Worm (Caenorhabditis elegans) whole organism, L4 larva: ENCODE measurements around the gene C06E1.11.

ENCODE experiments used
- D1046.2 ChIP-seq: fragments of 200-800 bp; sonication (Bioruptor generic); IDR thresholded peaks from 2 replicates; pipeline ENCODE4 v1.3.6; 2022; ENCODE audit warnings: missing genetic modification characterization, missing compliant biosample characterization
- F10B5.3 ChIP-seq: sonication (generic microtip); optimal IDR thresholded peaks from 2 replicates; lab custom pipeline; 2016; ENCODE audit warnings: mild to moderate bottlenecking, missing genetic modification characterization, missing compliant biosample characterization
- F37D6.2 ChIP-seq: sonication (generic microtip); optimal IDR thresholded peaks from 2 replicates; lab custom pipeline; 2016; ENCODE audit warnings: mild to moderate bottlenecking, missing genetic modification characterization, missing compliant biosample characterization
- F44E2.7 ChIP-seq: fragments of 200-800 bp; sonication (Bioruptor generic); IDR thresholded peaks from 2 replicates; pipeline ENCODE4 v2.1.2; 2022; ENCODE audit warnings: missing genetic modification characterization, missing compliant biosample characterization
- Y48G9A.11 ChIP-seq: fragments of 200-800 bp; sonication (Bioruptor generic); IDR thresholded peaks from 2 replicates; pipeline ENCODE4 v1.3.6; 2022; ENCODE audit warnings: missing genetic modification reagents, missing genetic modification characterization, missing compliant biosample characterization
- ZK546.5 ChIP-seq, 2 experiments: sonication (generic microtip); optimal IDR thresholded peaks; 2 replicates each; lab custom pipeline; 2017; ENCODE audit warnings: missing biosample characterization in 2 of 2, missing genetic modification characterization in 2 of 2
- aha-1 ChIP-seq: fragments of 150-350 bp; peaks from one replicate; lab custom pipeline; 2014; ENCODE audit warnings: missing biosample characterization, missing genetic modification characterization
- ceh-32 ChIP-seq: sonication (generic microtip); optimal IDR thresholded peaks from 2 replicates; lab custom pipeline; 2016; ENCODE audit warnings: mild to moderate bottlenecking, missing genetic modification characterization, missing compliant biosample characterization; ENCODE audit not compliant: poor library complexity
- ceh-82 ChIP-seq: sonication (generic microtip); optimal IDR thresholded peaks from 2 replicates; lab custom pipeline; 2017; ENCODE audit warnings: missing biosample characterization, missing genetic modification characterization
- ctbp-1 ChIP-seq: fragments of 200-800 bp; sonication (Bioruptor generic); IDR thresholded peaks from 2 replicates; pipeline ENCODE4 v1.3.6; 2022; ENCODE audit warnings: missing genetic modification reagents, missing genetic modification characterization, missing compliant biosample characterization
- daf-16 ChIP-seq, 3 experiments: sonication (generic microtip); optimal IDR thresholded peaks; 2 replicates each; lab custom pipeline; 2016 to 2017; ENCODE audit warnings: missing genetic modification characterization in 3 of 3, missing genetic modification reagents in 3 of 3, mild to moderate bottlenecking in 2 of 3, missing compliant biosample characterization in 2 of 3, missing biosample characterization in 1 of 3, moderate library complexity in 1 of 3
- dmd-6 ChIP-seq: fragments of 200-800 bp; sonication (Bioruptor generic); IDR thresholded peaks from 2 replicates; pipeline ENCODE4 v1.3.6; 2022; ENCODE audit warnings: missing genetic modification reagents, missing genetic modification characterization, missing compliant biosample characterization
- dmd-8 ChIP-seq: fragments of 200-800 bp; sonication (Bioruptor generic); IDR thresholded peaks from 2 replicates; pipeline ENCODE4 v1.3.6; 2022; ENCODE audit warnings: missing genetic modification characterization, missing compliant biosample characterization
- fos-1 ChIP-seq: fragments of 150-350 bp; optimal IDR thresholded peaks from 2 replicates; lab custom pipeline; 2014; ENCODE audit warnings: missing biosample characterization, missing genetic modification characterization
- hif-1 ChIP-seq, 2 experiments: sonication (generic microtip); optimal IDR thresholded peaks; 2 replicates each; lab custom pipeline; 2016 to 2017; ENCODE audit warnings: missing compliant biosample characterization in 2 of 2, missing genetic modification characterization in 2 of 2, missing genetic modification reagents in 2 of 2, missing genotype in 2 of 2, mild to moderate bottlenecking in 1 of 2
- hlh-11 ChIP-seq: fragments of 200-800 bp; sonication (Bioruptor generic); optimal IDR thresholded peaks from 2 replicates; lab custom pipeline; 2018; ENCODE audit warnings: mild to moderate bottlenecking, missing genetic modification characterization, missing compliant biosample characterization
- lsy-2 ChIP-seq, 2 experiments: fragments of 150-350 bp in 1 of 2; sonication (generic microtip) in 1 of 2; optimal IDR thresholded peaks; 2 replicates each; lab custom pipeline; 2014 to 2017; ENCODE audit warnings: missing biosample characterization in 2 of 2, missing genetic modification characterization in 2 of 2
- madf-5 ChIP-seq, 2 experiments: fragments of 200-800 bp; sonication (Bioruptor generic); IDR thresholded peaks; 2 replicates each; pipeline ENCODE4 v1.3.6; 2022; ENCODE audit warnings: missing compliant biosample characterization in 2 of 2, missing genetic modification characterization in 2 of 2
- nhr-10 ChIP-seq: fragments of 150-350 bp; optimal IDR thresholded peaks from 2 replicates; lab custom pipeline; 2014; ENCODE audit warnings: missing biosample characterization, missing genetic modification characterization
- nhr-111 ChIP-seq: fragments of 200-800 bp; sonication (Bioruptor generic); optimal IDR thresholded peaks from 2 replicates; lab custom pipeline; 2018; ENCODE audit warnings: mild to moderate bottlenecking, missing genetic modification characterization, missing compliant biosample characterization
- nhr-28 ChIP-seq: fragments of 150-350 bp; optimal IDR thresholded peaks from 2 replicates; lab custom pipeline; 2014; ENCODE audit warnings: missing biosample characterization, missing genetic modification characterization
- nhr-41 ChIP-seq: fragments of 200-800 bp; sonication (Bioruptor generic); IDR thresholded peaks from 2 replicates; pipeline ENCODE4 v1.3.6; 2022; ENCODE audit warnings: missing genetic modification reagents, missing genetic modification characterization, missing compliant biosample characterization
- nhr-42 ChIP-seq: fragments of 200-800 bp; sonication (Bioruptor generic); IDR thresholded peaks from 2 replicates; pipeline ENCODE4 v1.3.6; 2022; ENCODE audit warnings: missing genetic modification characterization, missing compliant biosample characterization
- nhr-48 ChIP-seq: sonication (generic microtip); optimal IDR thresholded peaks from 2 replicates; lab custom pipeline; 2016; ENCODE audit warnings: mild to moderate bottlenecking, missing genetic modification characterization, missing compliant biosample characterization
- pha-4 ChIP-seq, 2 experiments: fragments of 150-350 bp in 1 of 2; fragments of 200-800 bp in 1 of 2; sonication (Bioruptor generic) in 1 of 2; IDR thresholded peaks in 1 of 2; optimal IDR thresholded peaks in 1 of 2; 2 replicates each; pipeline versions ENCODE4 v1.3.6 to Lab custom; 2014 to 2022; ENCODE audit warnings: missing genetic modification characterization in 2 of 2, missing genetic modification reagents in 2 of 2, missing biosample characterization in 1 of 2, missing compliant biosample characterization in 1 of 2
- pqm-1 ChIP-seq: sonication (generic microtip); optimal IDR thresholded peaks from 2 replicates; lab custom pipeline; 2017; ENCODE audit warnings: missing biosample characterization, missing genetic modification characterization
- snpc-1.2 ChIP-seq: fragments of 200-800 bp; sonication (Bioruptor generic); IDR thresholded peaks from 2 replicates; pipeline ENCODE4 v1.3.6; 2022; ENCODE audit warnings: missing genetic modification reagents, missing genetic modification characterization, missing compliant biosample characterization
- unc-62 ChIP-seq, 3 experiments: fragments of 150-350 bp in 1 of 3; sonication (generic microtip); optimal IDR thresholded peaks in 2 of 3; peaks in 1 of 3; 1 replicate in 1 of 3; 2 replicates in 2 of 3; lab custom pipeline; 2014 to 2017; ENCODE audit warnings: missing biosample characterization in 3 of 3, missing genetic modification characterization in 3 of 3, missing genetic modification reagents in 3 of 3, missing genotype in 1 of 3
- zfp-3 ChIP-seq: fragments of 200-800 bp; sonication (Bioruptor generic); conservative IDR thresholded peaks from 2 replicates; pipeline ENCODE4 v1.3.6; 2022; ENCODE audit warnings: missing genetic modification reagents, missing genetic modification characterization, missing compliant biosample characterization

Gene C06E1.11

DNA sequence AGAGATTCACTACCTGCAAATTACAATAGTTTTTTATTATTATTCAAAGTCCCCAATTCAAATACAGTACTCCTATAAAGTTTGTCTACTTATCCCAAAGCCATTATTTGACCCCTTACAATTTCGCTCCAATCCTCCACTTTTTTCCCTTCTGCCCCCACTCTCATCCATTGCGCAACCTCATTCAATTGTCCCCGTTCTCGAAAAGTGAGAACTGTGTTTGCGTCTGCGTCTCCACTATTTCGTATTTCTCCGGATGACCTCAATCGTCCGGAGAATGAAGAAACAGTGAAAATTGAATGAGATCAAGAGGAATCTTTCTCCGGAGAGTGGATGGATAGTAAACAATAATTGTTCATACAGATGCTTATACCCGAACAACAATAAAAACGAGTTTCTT lies 19.8 kb downstream of the C06E1.11 start:
- TF ChIP-seq aha-1 (tag; lab: Kevin White, UChicago) (peak; percentile 38), pqm-1 (no peak)

DNA sequence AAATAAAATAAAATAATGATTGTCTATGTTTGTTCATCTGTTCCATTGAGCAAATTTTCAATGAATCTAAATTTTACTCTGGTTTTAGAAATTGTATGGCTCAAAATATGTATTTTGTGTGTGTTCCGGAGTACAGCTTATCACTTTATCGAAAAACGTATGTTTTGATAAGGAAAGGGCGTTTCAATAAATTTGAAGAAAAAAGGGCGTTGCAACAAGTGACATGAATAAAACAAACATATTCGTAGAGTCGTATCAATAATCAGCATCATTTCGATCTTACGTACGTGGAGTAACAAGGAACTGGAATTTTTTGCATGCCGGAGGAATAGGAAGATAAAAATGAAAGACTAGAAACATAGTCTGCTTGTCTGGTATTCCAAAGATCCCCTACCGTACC lies 22.4 kb downstream of the C06E1.11 start:
- TF ChIP-seq ZK546.5 (tag; optimal IDR thresholded peaks at IDR 0.05; lab: Kevin White, UChicago) (no peak), nhr-28 (tag; lab: Kevin White, UChicago) (peak; percentile 90), dmd-6 (peak; percentile 59; the same call in 1 of the 2 replicates), ceh-32 (tag; lab: Kevin White, UChicago) (no peak), daf-16 (GFP tag; optimal IDR thresholded peaks at IDR 0.05; lab: Kevin White, UChicago) (no peak), daf-16 (tag; optimal IDR thresholded peaks at IDR 0.05; lab: Kevin White, UChicago) (peak; percentile 35), pqm-1 (peak; percentile 96), F37D6.2 (tag; lab: Kevin White, UChicago) (no peak), lsy-2 (tag; optimal IDR thresholded peaks at IDR 0.05; lab: Kevin White, UChicago) (no peak), aha-1 (tag; lab: Kevin White, UChicago) (peak; percentile 89), hlh-11 (tag; lab: Kevin White, UChicago) (peak; percentile 52)

DNA sequence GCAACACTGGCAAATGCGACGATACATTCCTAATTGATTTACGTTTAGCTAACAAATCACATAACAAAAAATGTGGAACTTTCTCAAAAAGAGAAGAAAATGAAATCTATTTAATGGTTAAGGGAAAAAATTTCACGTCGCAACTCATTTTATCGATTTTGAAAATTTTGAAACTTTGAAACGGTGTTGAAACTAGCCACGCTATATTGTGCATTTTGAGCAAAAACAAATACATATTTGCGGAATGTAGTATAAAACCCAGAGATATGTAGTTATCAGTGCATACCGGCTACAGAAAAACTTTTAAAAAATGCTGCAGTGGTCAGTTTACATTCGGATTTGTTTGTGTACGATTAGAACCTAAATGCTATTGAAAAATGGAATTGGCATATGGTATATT lies 22.9 kb downstream of the C06E1.11 start, which contains the start of gene C06E1.7:
TSS of gene C06E1.7 (minus strand) at position 101 of the 400 bp plus-strand sequence.
- TF ChIP-seq madf-5 (GFP tag; IDR thresholded peaks at IDR 0.05; lab: Robert Waterston, UW) (no peak), F10B5.3 (tag; lab: Kevin White, UChicago) (no peak), nhr-10 (tag; lab: Kevin White, UChicago) (no peak), F44E2.7 (GFP tag; lab: Robert Waterston, UW) (no peak), ceh-82 (tag; lab: Kevin White, UChicago) (no peak), fos-1 (tag; lab: Kevin White, UChicago) (no peak), ctbp-1 (GFP tag; lab: Robert Waterston, UW) (no peak), pha-4 (GFP tag; IDR thresholded peaks at IDR 0.05; lab: Robert Waterston, UW) (no peak), pha-4 (tag; optimal IDR thresholded peaks at IDR 0.05; lab: Kevin White, UChicago) (no peak), dmd-8 (no peak), aha-1 (tag; lab: Kevin White, UChicago) (no peak), nhr-111 (GFP tag; lab: Kevin White, UChicago) (no peak), hif-1 (tag; optimal IDR thresholded peaks at IDR 0.05; lab: Kevin White, UChicago) (no peak), nhr-41 (GFP tag; lab: Robert Waterston, UW) (no peak), zfp-3 (GFP tag; lab: Robert Waterston, UW) (no peak)

- no peak for TF ChIP-seq nhr-41 (GFP tag; lab: Robert Waterston, UW)
- TF ChIP-seq hlh-11 (tag; lab: Kevin White, UChicago): no peak
- TF ChIP-seq nhr-42 (GFP tag; lab: Robert Waterston, UW): no peak
- TF ChIP-seq ZK546.5 (tag; optimal IDR thresholded peaks at IDR 0.05; lab: Kevin White, UChicago): no peak
- TF ChIP-seq snpc-1.2 (GFP tag; lab: Robert Waterston, UW): no peak
- TF ChIP-seq D1046.2 (GFP tag; lab: Robert Waterston, UW): no peak
- no peak for TF ChIP-seq Y48G9A.11 (GFP tag; lab: Robert Waterston, UW)
These were observed 25.6 kb downstream of the C06E1.11 start, which contains the start of gene fipr-16 for ce11 chrIII:8590882-8591281. fipr-16 (minus strand) TSS chrIII:8590982.

ce11 chrIII:8589195-8589594 lies 27.3 kb downstream of the C06E1.11 start, which contains the start of gene fip-3:
fip-3 (minus strand) TSS chrIII:8589488.
- TF ChIP-seq unc-62 (GFP tag; optimal IDR thresholded peaks at IDR 0.05 in 1 of 2; lab: Kevin White, UChicago) (peak in 1 of 2 experiments; percentile 94), unc-62 (tag; optimal IDR thresholded peaks at IDR 0.05; lab: Kevin White, UChicago) (no peak), nhr-48 (no peak)
